Fruit fly (Drosophila melanogaster): ENCODE data around the gene CG31862.

The CG31862 gene

DNA sequence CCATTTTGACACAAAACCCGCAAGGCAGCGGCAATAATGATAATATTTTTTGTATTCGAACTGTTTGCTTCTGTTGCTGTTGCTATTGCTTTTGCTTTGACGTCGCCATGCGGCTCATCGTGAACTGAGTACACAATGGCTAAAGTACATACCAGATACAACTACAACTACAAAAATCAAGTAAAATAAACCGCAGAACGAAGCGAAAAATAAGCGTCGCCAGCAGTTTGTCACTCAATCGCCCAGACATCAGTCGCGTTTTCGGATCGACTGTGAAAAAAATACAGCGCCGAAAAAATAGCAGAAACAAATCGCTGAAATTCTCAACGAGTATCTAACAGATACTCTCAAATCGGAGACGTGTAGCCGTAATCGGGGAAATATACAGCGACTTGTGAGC lies 31.0 kb downstream of the CG31862 start (continued):
- TF ChIP-seq Hey (tag; optimal IDR thresholded peaks at IDR 0.05) (peak; percentile 36), CG4424 (GFP tag; optimal IDR thresholded peaks at IDR 0.05) (no peak), CG10209 (GFP tag; optimal IDR thresholded peaks at IDR 0.05) (peak; percentile 49), pnt (GFP tag; optimal IDR thresholded peaks at IDR 0.05) (no peak), maf-S (GFP tag; optimal IDR thresholded peaks at IDR 0.05) (peak; percentile 12), sob (GFP tag; IDR thresholded peaks at IDR 0.05) (peak; percentile 54; the same call in 1 of the 2 replicates), onecut (GFP tag; IDR thresholded peaks at IDR 0.05) (peak; percentile 12; the same call in 1 of the 2 replicates), sim (GFP tag; IDR thresholded peaks at IDR 0.05) (0 out of 2 replicates have a peak, but pooled peaks have one; percentile 8), CG1792 (GFP tag; optimal IDR thresholded peaks at IDR 0.05) (peak; percentile 11), eyg (GFP tag; optimal IDR thresholded peaks at IDR 0.05) (peak; percentile 35), CG12659 (GFP tag; optimal IDR thresholded peaks at IDR 0.05) (peak; percentile 14), Gug (GFP tag; IDR thresholded peaks at IDR 0.05) (no peak), CG42726 (GFP tag; IDR thresholded peaks at IDR 0.05; ENCODE audit: partially characterized antibody) (no peak), klu (GFP tag; IDR thresholded peaks at IDR 0.05) (0 out of 2 replicates have a peak, but pooled peaks have one; percentile 11), lmd (GFP tag; IDR thresholded peaks at IDR 0.05) (no peak), tna (GFP tag; IDR thresholded peaks at IDR 0.05; ENCODE audit: partially characterized antibody) (no peak), insv (GFP tag; optimal IDR thresholded peaks at IDR 0.05) (no peak), CG1602 (GFP tag; optimal IDR thresholded peaks at IDR 0.05) (no peak), HmgZ (tag; optimal IDR thresholded peaks at IDR 0.05) (peak; percentile 14), CG3995 (GFP tag; optimal IDR thresholded peaks at IDR 0.05) (peak; percentile 7), ash1 (GFP tag; optimal IDR thresholded peaks at IDR 0.05) (no peak), CG15479 (GFP tag; optimal IDR thresholded peaks at IDR 0.05) (no peak), yki (optimal IDR thresholded peaks at IDR 0.05) (no peak), CG2875 (GFP tag; optimal IDR thresholded peaks at IDR 0.05) (no peak), her (GFP tag; optimal IDR thresholded peaks at IDR 0.05) (peak; percentile 7), MTF-1 (GFP tag; optimal IDR thresholded peaks at IDR 0.05; ENCODE audit: borderline replicate concordance) (peak; percentile 14), CG17568 (GFP tag; optimal IDR thresholded peaks at IDR 0.05) (peak; percentile 47), chinmo (GFP tag; IDR thresholded peaks at IDR 0.05; ENCODE audit: partially characterized antibody) (0 out of 4 replicates have a peak, but pooled peaks have one; percentile 54), CG43689 (GFP tag; IDR thresholded peaks at IDR 0.05) (no peak), Mes4 (GFP tag; optimal IDR thresholded peaks at IDR 0.05) (no peak), CG11695 (GFP tag; IDR thresholded peaks at IDR 0.05) (peak; percentile 25; the same call in 1 of the 3 replicates), Sin3A (optimal IDR thresholded peaks at IDR 0.05) (no peak), CG18764 (GFP tag; optimal IDR thresholded peaks at IDR 0.05) (no peak), Hand (GFP tag; optimal IDR thresholded peaks at IDR 0.05) (no peak), CG18599 (GFP tag; optimal IDR thresholded peaks at IDR 0.05) (peak; percentile 32), dmrt99B (tag; optimal IDR thresholded peaks at IDR 0.05) (peak; percentile 19), BtbVII (GFP tag; optimal IDR thresholded peaks at IDR 0.05) (peak; percentile 55), CG11504 (tag; optimal IDR thresholded peaks at IDR 0.05) (no peak), dati (GFP tag; IDR thresholded peaks at IDR 0.05) (no peak), CG1233 (GFP tag; optimal IDR thresholded peaks at IDR 0.05) (peak; percentile 16), pfk (GFP tag; optimal IDR thresholded peaks at IDR 0.05) (peak; percentile 27), CG13894 (tag; optimal IDR thresholded peaks at IDR 0.05) (peak; percentile 53), Pdp1 (GFP tag; optimal IDR thresholded peaks at IDR 0.05) (no peak), CG33213 (GFP tag; optimal IDR thresholded peaks at IDR 0.05) (peak; percentile 1), Ada2b (GFP tag; IDR thresholded peaks at IDR 0.05) (peak; percentile 13; the same call in 1 of the 2 replicates), ara (GFP tag; IDR thresholded peaks at IDR 0.05) (peak; percentile 34; the same call in 1 of the 2 replicates), chm (GFP tag; IDR thresholded peaks at IDR 0.05) (no peak), Bgb (GFP tag; IDR thresholded peaks at IDR 0.05; ENCODE audit: partially characterized antibody) (no peak), CG10274 (GFP tag; optimal IDR thresholded peaks at IDR 0.05) (no peak), CG1529 (GFP tag; optimal IDR thresholded peaks at IDR 0.05) (no peak), scrt (GFP tag; optimal IDR thresholded peaks at IDR 0.05) (no peak)
